Fruit fly (Drosophila melanogaster) whole organism, embryonic: Measurements from ENCODE around the gene Doc1.
A peak's percentile ranks its signal among the peaks of the same experiment; 100 is the strongest.

ENCODE experiments used
- Abd-B ChIP-seq: fragments of 200-800 bp; sonication (Bioruptor generic); optimal IDR thresholded peaks from 2 replicates; lab custom pipeline; 2018; ENCODE audit warnings: missing biosample characterization, mild to moderate bottlenecking, missing genetic modification characterization, moderate library complexity
- Atf6 ChIP-seq: fragments of 200-800 bp; sonication (Bioruptor generic); IDR thresholded peaks from 2 replicates; pipeline ENCODE4 v1.3.6; 2022; ENCODE audit warnings: missing biosample characterization, missing genetic modification characterization
- CG10462 ChIP-seq: fragments of 200-800 bp; sonication (Bioruptor generic); optimal IDR thresholded peaks from 2 replicates; lab custom pipeline; 2016; ENCODE audit warnings: missing biosample characterization, missing genetic modification characterization
- CG11456 ChIP-seq: fragments of 200-800 bp; sonication (Bioruptor generic); IDR thresholded peaks from 3 replicates; pipeline ENCODE4 v1.3.6; 2022; ENCODE audit warnings: missing biosample characterization, missing genetic modification characterization
- CG11504 ChIP-seq: fragments of 200-800 bp; sonication (Bioruptor generic); optimal IDR thresholded peaks from 3 replicates; lab custom pipeline; 2019; ENCODE audit warnings: missing biosample characterization, mild to moderate bottlenecking, missing genetic modification characterization, moderate library complexity
- CG12659 ChIP-seq: fragments of 200-800 bp; sonication (Bioruptor generic); optimal IDR thresholded peaks from 3 replicates; lab custom pipeline; 2017; ENCODE audit warnings: mild to moderate bottlenecking, missing biosample characterization, missing genetic modification reagents, missing genetic modification characterization
- CG13424 ChIP-seq: fragments of 200-800 bp; sonication (Bioruptor generic); optimal IDR thresholded peaks from 2 replicates; lab custom pipeline; 2019; ENCODE audit warnings: missing biosample characterization, mild to moderate bottlenecking, missing genetic modification characterization, moderate library complexity
- CG15073 ChIP-seq: fragments of 200-800 bp; sonication (Bioruptor generic); optimal IDR thresholded peaks from 2 replicates; lab custom pipeline; 2016; ENCODE audit warnings: missing biosample characterization, missing genetic modification characterization
- CG1529 ChIP-seq: fragments of 200-800 bp; sonication (Bioruptor generic); optimal IDR thresholded peaks from 3 replicates; lab custom pipeline; 2018; ENCODE audit warnings: missing biosample characterization, missing genetic modification characterization
- CG17361 ChIP-seq: fragments of 200-800 bp; sonication (Bioruptor generic); IDR thresholded peaks from 3 replicates; pipeline ENCODE4 v1.3.6; 2022; ENCODE audit warnings: missing biosample characterization, missing genetic modification characterization
- CG18599 ChIP-seq: fragments of 200-800 bp; sonication (Bioruptor generic); optimal IDR thresholded peaks from 3 replicates; lab custom pipeline; 2017; ENCODE audit warnings: missing biosample characterization, missing genetic modification characterization, mild to moderate bottlenecking, moderate library complexity, missing genetic modification reagents
- CG18619 ChIP-seq: fragments of 200-800 bp; sonication (Bioruptor generic); optimal IDR thresholded peaks from 3 replicates; lab custom pipeline; 2017; ENCODE audit warnings: missing biosample characterization, mild to moderate bottlenecking, missing genetic modification characterization
- CG32772 ChIP-seq: fragments of 200-800 bp; sonication (Bioruptor generic); IDR thresholded peaks from 2 replicates; pipeline ENCODE4 v1.3.6; 2022; ENCODE audit warnings: missing biosample characterization, missing genetic modification characterization
- CG4707 ChIP-seq: fragments of 200-800 bp; sonication (Bioruptor generic); optimal IDR thresholded peaks from 2 replicates; lab custom pipeline; 2018; ENCODE audit warnings: missing biosample characterization, mild to moderate bottlenecking, missing genetic modification characterization, moderate library complexity
- CG5180 ChIP-seq: fragments of 200-800 bp; sonication (Bioruptor generic); optimal IDR thresholded peaks from 3 replicates; lab custom pipeline; 2017; ENCODE audit warnings: missing biosample characterization, missing genetic modification characterization, mild to moderate bottlenecking, moderate library complexity, missing genetic modification reagents
- CG9437 ChIP-seq: fragments of 200-800 bp; sonication (Bioruptor generic); optimal IDR thresholded peaks from 2 replicates; lab custom pipeline; 2018; ENCODE audit warnings: missing biosample characterization, mild to moderate bottlenecking, missing genetic modification characterization
- Camta ChIP-seq: fragments of 200-800 bp; sonication (Bioruptor generic); optimal IDR thresholded peaks from 2 replicates; lab custom pipeline; 2016; ENCODE audit warnings: missing biosample characterization, missing genetic modification characterization
- Ets65A ChIP-seq: fragments of 200-800 bp; sonication (Bioruptor generic); peaks from one replicate; lab custom pipeline; 2016; ENCODE audit warnings: missing biosample characterization, missing genetic modification characterization
- Fer2 ChIP-seq: fragments of 200-800 bp; sonication (Bioruptor generic); optimal IDR thresholded peaks from 2 replicates; lab custom pipeline; 2018; ENCODE audit warnings: missing biosample characterization, mild to moderate bottlenecking, missing genetic modification characterization, moderate library complexity
- HLH4C ChIP-seq: fragments of 200-800 bp; sonication (Bioruptor generic); IDR thresholded peaks from 3 replicates; pipeline ENCODE4 v1.3.6; 2022; ENCODE audit warnings: missing biosample characterization, missing genetic modification characterization; ENCODE audit not compliant: partially characterized antibody
- Hey ChIP-seq: fragments of 200-800 bp; sonication (Bioruptor generic); optimal IDR thresholded peaks from 3 replicates; lab custom pipeline; 2018; ENCODE audit warnings: missing biosample characterization, mild to moderate bottlenecking, missing genetic modification characterization
- Max ChIP-seq: fragments of 200-800 bp; sonication (Bioruptor generic); optimal IDR thresholded peaks from 2 replicates; lab custom pipeline; 2016; ENCODE audit warnings: missing biosample characterization, mild to moderate bottlenecking, missing genetic modification characterization
- Mrtf ChIP-seq: fragments of 200-800 bp; sonication (Bioruptor generic); IDR thresholded peaks from 3 replicates; pipeline ENCODE4 v1.3.6; 2022; ENCODE audit warnings: missing biosample characterization, missing genetic modification characterization
- NfI ChIP-seq: fragments of 200-800 bp; sonication (Bioruptor generic); optimal IDR thresholded peaks from 3 replicates; lab custom pipeline; 2018; ENCODE audit warnings: missing biosample characterization, mild to moderate bottlenecking, missing genetic modification characterization, moderate library complexity
- Pdp1 ChIP-seq, 2 experiments: fragments of 200-800 bp; sonication (Bioruptor generic); optimal IDR thresholded peaks; 3 replicates each; lab custom pipeline; 2016; ENCODE audit warnings: missing biosample characterization in 2 of 2, missing genetic modification characterization in 2 of 2, mild to moderate bottlenecking in 1 of 2, moderate library complexity in 1 of 2
- Ptx1 ChIP-seq: fragments of 200-800 bp; sonication (Bioruptor generic); IDR thresholded peaks from 2 replicates; pipeline ENCODE4 v1.3.6; 2022; ENCODE audit warnings: missing biosample characterization, missing genetic modification characterization
- ab ChIP-seq: fragments of 200-800 bp; sonication (Bioruptor generic); optimal IDR thresholded peaks from 2 replicates; lab custom pipeline; 2016; ENCODE audit warnings: missing biosample characterization, missing genetic modification characterization
- al ChIP-seq: fragments of 200-800 bp; sonication (Bioruptor generic); IDR thresholded peaks from 2 replicates; pipeline ENCODE4 v1.3.6; 2022; ENCODE audit warnings: missing biosample characterization, missing genetic modification characterization
- bigmax ChIP-seq: fragments of 200-800 bp; sonication (Bioruptor generic); optimal IDR thresholded peaks from 2 replicates; lab custom pipeline; 2018; ENCODE audit warnings: missing biosample characterization, mild to moderate bottlenecking, missing genetic modification characterization
- bsh ChIP-seq, 2 experiments: fragments of 200-800 bp; sonication (Bioruptor generic); optimal IDR thresholded peaks; 2 replicates each; lab custom pipeline; 2017 to 2018; ENCODE audit warnings: mild to moderate bottlenecking in 2 of 2, missing biosample characterization in 2 of 2, missing genetic modification characterization in 2 of 2, moderate library complexity in 1 of 2
- chinmo ChIP-seq: fragments of 200-800 bp; sonication (Bioruptor generic); IDR thresholded peaks from 4 replicates; pipeline ENCODE4 v1.3.6; 2022; ENCODE audit warnings: missing biosample characterization, missing genetic modification characterization; ENCODE audit not compliant: partially characterized antibody
- crc ChIP-seq: fragments of 200-800 bp; sonication (Bioruptor generic); optimal IDR thresholded peaks from 2 replicates; lab custom pipeline; 2016; ENCODE audit warnings: missing biosample characterization, missing genetic modification characterization
- dysf ChIP-seq: fragments of 200-800 bp; sonication (Bioruptor generic); IDR thresholded peaks from 3 replicates; pipeline ENCODE4 v1.3.6; 2022; ENCODE audit warnings: missing biosample characterization, missing genetic modification characterization
- gcm2 ChIP-seq: fragments of 200-800 bp; sonication (Bioruptor generic); optimal IDR thresholded peaks from 2 replicates; lab custom pipeline; 2016; ENCODE audit warnings: missing biosample characterization, missing genetic modification characterization
- gsb-n ChIP-seq: fragments of 200-800 bp; sonication (Bioruptor generic); optimal IDR thresholded peaks from 3 replicates; lab custom pipeline; 2018; ENCODE audit warnings: missing biosample characterization, mild to moderate bottlenecking, missing genetic modification characterization
- mld ChIP-seq: fragments of 200-800 bp; sonication (Bioruptor generic); IDR thresholded peaks from 3 replicates; pipeline ENCODE4 v1.3.6; 2022; ENCODE audit warnings: missing biosample characterization, missing genetic modification characterization; ENCODE audit not compliant: partially characterized antibody
- nmo ChIP-seq: fragments of 200-800 bp; sonication (Bioruptor generic); optimal IDR thresholded peaks from 2 replicates; lab custom pipeline; 2018; ENCODE audit warnings: missing biosample characterization, mild to moderate bottlenecking, missing genetic modification characterization, moderate library complexity
- phol ChIP-seq: fragments of 200-800 bp; sonication (Bioruptor generic); optimal IDR thresholded peaks from 3 replicates; lab custom pipeline; 2018; ENCODE audit warnings: missing biosample characterization, mild to moderate bottlenecking, missing genetic modification characterization, moderate library complexity
- ro ChIP-seq: fragments of 200-800 bp; sonication (Bioruptor generic); IDR thresholded peaks from 2 replicates; pipeline ENCODE4 v1.3.6; 2022; ENCODE audit warnings: missing biosample characterization, missing genetic modification characterization
- sd ChIP-seq: fragments of 200-800 bp; sonication (Bioruptor generic); optimal IDR thresholded peaks from 3 replicates; lab custom pipeline; 2018; ENCODE audit warnings: missing biosample characterization, mild to moderate bottlenecking, missing genetic modification characterization, moderate library complexity
- sens-2 ChIP-seq: fragments of 200-800 bp; sonication (Bioruptor generic); IDR thresholded peaks from 2 replicates; pipeline ENCODE4 v1.3.6; 2022; ENCODE audit warnings: missing biosample characterization, missing genetic modification characterization
- sr ChIP-seq: fragments of 200-800 bp; sonication (Bioruptor generic); IDR thresholded peaks from 3 replicates; pipeline ENCODE4 v1.3.6; 2022; ENCODE audit warnings: missing biosample characterization, missing genetic modification characterization
- ssp ChIP-seq: fragments of 200-800 bp; sonication (Bioruptor generic); IDR thresholded peaks from 2 replicates; pipeline ENCODE4 v1.3.6; 2022; ENCODE audit warnings: missing biosample characterization, missing genetic modification characterization
- stc ChIP-seq: fragments of 200-800 bp; sonication (Bioruptor generic); IDR thresholded peaks from 2 replicates; pipeline ENCODE4 v1.3.6; 2022; ENCODE audit warnings: missing biosample characterization, missing genetic modification characterization
- stwl ChIP-seq: fragments of 200-800 bp; sonication (Bioruptor generic); optimal IDR thresholded peaks from 3 replicates; lab custom pipeline; 2018; ENCODE audit warnings: missing biosample characterization, mild to moderate bottlenecking, missing genetic modification characterization, moderate library complexity
- tup ChIP-seq: fragments of 200-800 bp; sonication (Bioruptor generic); optimal IDR thresholded peaks from 2 replicates; lab custom pipeline; 2016; ENCODE audit warnings: missing biosample characterization, mild to moderate bottlenecking, missing genetic modification characterization, moderate library complexity
- unpg ChIP-seq: fragments of 200-800 bp; sonication (Bioruptor generic); optimal IDR thresholded peaks from 3 replicates; lab custom pipeline; 2018; ENCODE audit warnings: missing biosample characterization, mild to moderate bottlenecking, missing genetic modification characterization, moderate library complexity
- z ChIP-seq: fragments of 200-800 bp; sonication (Bioruptor generic); IDR thresholded peaks from 3 replicates; pipeline ENCODE4 v1.3.6; 2022; ENCODE audit warnings: missing biosample characterization, missing genetic modification characterization

The Doc1 gene

DNA sequence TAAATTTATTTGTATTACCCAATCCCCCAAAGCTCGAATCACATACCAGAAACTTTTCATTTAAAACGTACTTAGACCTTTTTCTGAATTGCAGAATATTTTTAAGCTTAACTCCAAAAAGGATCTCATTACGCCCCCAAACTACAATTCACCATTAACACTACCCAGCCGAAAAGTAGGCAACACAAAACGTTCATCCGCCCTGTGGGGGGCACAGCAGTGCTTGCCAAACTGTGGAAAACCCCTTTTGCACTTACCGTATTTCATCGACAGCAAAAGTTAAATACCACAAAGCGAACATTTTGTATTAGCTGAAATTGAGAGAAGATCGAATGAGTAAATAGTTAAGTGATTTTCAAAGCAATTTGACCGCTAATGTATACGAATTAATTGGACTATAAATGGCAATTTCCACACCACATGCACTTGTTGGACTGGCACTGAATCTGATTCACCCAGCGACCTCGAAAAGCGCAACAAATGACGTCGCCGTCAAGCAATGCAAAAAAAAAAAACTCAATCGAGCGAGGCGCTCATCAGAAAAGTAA is 23.1 kb downstream of the Doc1 start (continued):
- TF ChIP-seq z (GFP tag; lab: Robert Waterston, UW) (no peak), bsh (GFP tag; optimal IDR thresholded peaks at IDR 0.05; lab: Kevin White, UChicago) (no peak), CG18599 (GFP tag; lab: Kevin White, UChicago) (no peak), CG18619 (no peak), tup (no peak), ro (no peak), CG1529 (GFP tag; lab: Kevin White, UChicago) (no peak), Pdp1 (GFP tag; optimal IDR thresholded peaks at IDR 0.05; lab: Kevin White, UChicago) (peak in 1 of 2 experiments; percentile 75), CG32772 (GFP tag; lab: Robert Waterston, UW) (no peak), bigmax (GFP tag; lab: Kevin White, UChicago) (no peak), unpg (GFP tag; lab: Kevin White, UChicago) (no peak), Fer2 (tag; lab: Kevin White, UChicago) (no peak), CG11504 (tag; lab: Kevin White, UChicago) (no peak), gsb-n (tag; lab: Kevin White, UChicago) (no peak), chinmo (0 out of 4 replicates have a peak, but pooled peaks have one; percentile 40), CG5180 (GFP tag; lab: Kevin White, UChicago) (no peak)

DNA sequence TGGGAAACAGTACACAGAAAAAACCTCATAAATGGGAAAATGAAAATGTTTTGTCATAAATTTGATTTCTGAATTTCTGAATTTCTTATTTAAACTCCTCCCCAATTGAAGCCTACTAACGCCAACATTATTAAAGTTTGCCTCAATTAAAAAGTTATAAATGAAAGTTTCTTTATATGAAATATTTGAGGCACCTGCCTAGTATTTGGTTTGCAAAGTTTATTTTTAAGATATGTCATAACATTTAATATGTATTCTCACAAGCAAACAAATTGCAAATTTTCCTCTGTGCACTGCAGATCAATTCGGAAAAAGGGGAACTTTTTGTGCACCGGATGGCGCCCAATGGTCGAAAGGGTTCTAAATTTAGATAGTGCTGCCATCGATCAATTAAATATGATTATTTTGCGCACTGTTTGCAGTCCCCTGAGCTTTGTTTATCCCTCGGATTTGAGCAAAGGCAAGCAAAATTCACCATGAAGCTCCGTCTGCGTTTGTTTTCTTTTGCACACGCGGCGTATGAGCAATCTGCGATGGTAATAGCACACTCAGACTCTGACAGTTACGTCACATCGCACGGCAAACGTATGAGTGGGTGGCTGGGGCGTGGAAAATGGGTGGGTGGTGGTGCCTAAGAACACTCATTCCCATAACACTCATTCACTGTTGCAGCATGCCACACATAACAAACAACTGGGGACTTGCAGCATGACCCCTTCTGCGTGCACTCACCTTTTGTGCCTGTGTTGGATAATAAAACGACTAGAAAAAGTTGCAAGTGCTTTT is 24.0 kb downstream of the Doc1 start:
- TF ChIP-seq Atf6 (GFP tag; lab: Robert Waterston, UW) (no peak), CG18599 (GFP tag; lab: Kevin White, UChicago) (no peak), sd (tag; lab: Kevin White, UChicago) (no peak), gcm2 (GFP tag; lab: Kevin White, UChicago) (no peak), CG13424 (tag; lab: Kevin White, UChicago) (peak; percentile 0), stwl (tag; lab: Kevin White, UChicago) (no peak), Camta (GFP tag; lab: Kevin White, UChicago) (no peak), CG4707 (GFP tag; lab: Kevin White, UChicago) (no peak), NfI (GFP tag; lab: Kevin White, UChicago) (peak; percentile 2), crc (GFP tag; lab: Kevin White, UChicago) (no peak), Ptx1 (0 out of 2 replicates have a peak, but pooled peaks have one; percentile 6), Abd-B (GFP tag; lab: Kevin White, UChicago) (no peak), CG17361 (no peak), CG12659 (GFP tag; lab: Kevin White, UChicago) (peak; percentile 0), ab (no peak), mld (GFP tag; lab: Robert Waterston, UW) (no peak), dysf (GFP tag; lab: Robert Waterston, UW) (no peak), nmo (GFP tag; lab: Kevin White, UChicago) (peak; percentile 2), HLH4C (GFP tag; lab: Robert Waterston, UW) (no peak), al (GFP tag; lab: Robert Waterston, UW) (no peak), stc (GFP tag; lab: Robert Waterston, UW) (0 out of 2 replicates have a peak, but pooled peaks have one; percentile 14), phol (tag; lab: Kevin White, UChicago) (peak; percentile 5), CG9437 (GFP tag; lab: Kevin White, UChicago) (no peak), CG10462 (GFP tag; lab: Kevin White, UChicago) (no peak), CG15073 (GFP tag; lab: Kevin White, UChicago) (no peak), Mrtf (GFP tag; lab: Robert Waterston, UW) (no peak), Ets65A (no peak), sens-2 (GFP tag; lab: Robert Waterston, UW) (no peak), ssp (GFP tag; lab: Robert Waterston, UW) (no peak), Hey (tag; lab: Kevin White, UChicago) (no peak), Max (GFP tag; lab: Kevin White, UChicago) (no peak), CG11456 (GFP tag; lab: Robert Waterston, UW) (no peak), sr (peak; percentile 76)
